Worm (Caenorhabditis elegans) whole organism, L2 larva: ENCODE data around the gene srlf-27.
A peak's percentile ranks its signal among the peaks of the same experiment; 100 is the strongest.

ENCODE experiments used
- C34F6.9 ChIP-seq: fragments of 150-350 bp; optimal IDR thresholded peaks from 2 replicates; lab custom pipeline; 2014; ENCODE audit warnings: missing biosample characterization, missing genetic modification characterization
- ama-1 ChIP-seq: fragments of 150-350 bp; optimal IDR thresholded peaks from 2 replicates; lab custom pipeline; 2018; ENCODE audit warnings: inconsistent platforms
- dmd-4 ChIP-seq: sonication (generic microtip); optimal IDR thresholded peaks from 2 replicates; lab custom pipeline; 2017; ENCODE audit warnings: missing biosample characterization, missing genetic modification characterization
- lsy-2 ChIP-seq, 2 experiments: fragments of 150-350 bp in 1 of 2; sonication (generic microtip) in 1 of 2; optimal IDR thresholded peaks; 2 replicates each; lab custom pipeline; 2014 to 2017; ENCODE audit warnings: missing biosample characterization in 2 of 2, missing genetic modification characterization in 2 of 2
- mdl-1 ChIP-seq, 2 experiments: fragments of 150-350 bp in 1 of 2; sonication (generic microtip) in 1 of 2; optimal IDR thresholded peaks; 2 replicates each; lab custom pipeline; 2017; ENCODE audit warnings: missing biosample characterization in 2 of 2, missing genetic modification characterization in 2 of 2
- nhr-237 ChIP-seq: fragments of 150-350 bp; optimal IDR thresholded peaks from 2 replicates; lab custom pipeline; 2014; ENCODE audit warnings: missing biosample characterization, missing genetic modification characterization
- unc-62 ChIP-seq: fragments of 150-350 bp; optimal IDR thresholded peaks from 2 replicates; lab custom pipeline; 2014; ENCODE audit warnings: missing biosample characterization, missing genetic modification reagents, missing genetic modification characterization
- zag-1 ChIP-seq: fragments of 150-350 bp; optimal IDR thresholded peaks from 2 replicates; lab custom pipeline; 2014; ENCODE audit warnings: missing biosample characterization, missing genetic modification characterization
- ztf-11 ChIP-seq: sonication (generic microtip); optimal IDR thresholded peaks from 2 replicates; lab custom pipeline; 2017; ENCODE audit warnings: missing biosample characterization, missing genetic modification characterization

DNA sequence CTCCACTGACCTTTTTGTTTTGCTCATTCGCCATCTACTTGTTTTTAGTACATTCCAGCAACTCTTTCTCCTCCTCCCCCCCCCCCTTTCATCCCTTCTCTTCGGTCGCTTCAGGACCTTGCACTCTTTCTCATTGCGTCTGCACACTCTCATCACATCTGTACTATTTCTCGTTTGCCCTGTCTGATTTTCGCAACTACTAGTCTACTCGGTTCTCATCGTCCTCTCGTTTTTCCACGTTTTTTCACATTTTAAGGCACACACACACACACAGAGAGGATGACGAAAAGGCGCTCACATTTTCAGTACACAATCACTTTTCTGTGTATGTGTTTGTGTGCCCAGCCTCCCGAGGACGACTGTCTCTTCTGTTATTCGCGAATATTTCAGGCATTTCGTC is 17.0 kb upstream of the srlf-27 start:
- no peak for TF ChIP-seq dmd-4 (tag; lab: Kevin White, UChicago)
- TF ChIP-seq ztf-11 (tag; lab: Kevin White, UChicago): no peak
- peak; percentile 25 to 45 for TF ChIP-seq mdl-1 (tag; optimal IDR thresholded peaks at IDR 0.05; lab: Kevin White, UChicago)
- peak; percentile 15 for TF ChIP-seq zag-1 (tag; lab: Kevin White, UChicago)
- peak; percentile 42 to 58 for TF ChIP-seq lsy-2 (tag; optimal IDR thresholded peaks at IDR 0.05; lab: Kevin White, UChicago)
- TF ChIP-seq ama-1: no peak
- TF ChIP-seq C34F6.9 (tag; lab: Kevin White, UChicago): peak; percentile 71
- TF ChIP-seq unc-62 (GFP tag; lab: Kevin White, UChicago): no peak
- no peak for TF ChIP-seq nhr-237 (tag; lab: Kevin White, UChicago)
